Worm (Caenorhabditis elegans) whole organism, early embryonic: ENCODE results near the gene srxa-14.

Source experiments
- B0310.2 ChIP-seq: sonication (generic microtip); optimal IDR thresholded peaks from 2 replicates; lab custom pipeline; 2016; ENCODE audit warnings: mild to moderate bottlenecking, missing genetic modification characterization, missing compliant biosample characterization
- F13C5.2 ChIP-seq: sonication (generic microtip); optimal IDR thresholded peaks from 2 replicates; lab custom pipeline; 2017; ENCODE audit warnings: mild to moderate bottlenecking, missing genetic modification characterization, inconsistent platforms, missing compliant biosample characterization
- ama-1 ChIP-seq: fragments of 150-350 bp; optimal IDR thresholded peaks from 2 replicates; lab custom pipeline; 2014
- ceh-13 ChIP-seq: fragments of 200-800 bp; sonication (Bioruptor generic); optimal IDR thresholded peaks from 2 replicates; lab custom pipeline; 2018; ENCODE audit warnings: mild to moderate bottlenecking, missing genetic modification characterization, missing compliant biosample characterization
- ceh-36 ChIP-seq: sonication (generic microtip); optimal IDR thresholded peaks from 2 replicates; lab custom pipeline; 2016; ENCODE audit warnings: missing genetic modification characterization, inconsistent platforms, missing compliant biosample characterization
- flt-1 ChIP-seq: fragments of 200-800 bp; sonication (Bioruptor generic); IDR thresholded peaks from 2 replicates; pipeline ENCODE4 v1.3.6; 2022; ENCODE audit warnings: missing genetic modification characterization, missing compliant biosample characterization
- hmbx-1 ChIP-seq: sonication (generic microtip); optimal IDR thresholded peaks from 2 replicates; lab custom pipeline; 2016; ENCODE audit warnings: mild to moderate bottlenecking, missing genetic modification characterization, missing compliant biosample characterization
- hmg-4 ChIP-seq: fragments of 200-800 bp; sonication (Bioruptor generic); optimal IDR thresholded peaks from 2 replicates; lab custom pipeline; 2018; ENCODE audit warnings: mild to moderate bottlenecking, missing genetic modification characterization, missing compliant biosample characterization
- hnd-1 ChIP-seq: sonication (generic microtip); optimal IDR thresholded peaks from 2 replicates; lab custom pipeline; 2016; ENCODE audit warnings: missing genetic modification characterization, missing compliant biosample characterization
- scrt-1 ChIP-seq: fragments of 200-800 bp; sonication (Bioruptor generic); IDR thresholded peaks from 2 replicates; pipeline ENCODE4 v1.3.6; 2022; ENCODE audit warnings: missing genetic modification characterization, missing compliant biosample characterization
- sea-1 ChIP-seq: fragments of 200-800 bp; sonication (Bioruptor generic); conservative IDR thresholded peaks from 2 replicates; pipeline ENCODE4 v1.3.6; 2022; ENCODE audit warnings: missing genetic modification characterization, missing compliant biosample characterization
- tbx-11 ChIP-seq: fragments of 200-800 bp; sonication (Bioruptor generic); IDR thresholded peaks from 2 replicates; pipeline ENCODE4 v1.3.6; 2022; ENCODE audit warnings: missing genetic modification characterization, missing compliant biosample characterization
- tbx-37 ChIP-seq: fragments of 200-800 bp; sonication (Bioruptor generic); conservative IDR thresholded peaks from 2 replicates; pipeline ENCODE4 v1.3.6; 2022; ENCODE audit warnings: missing genetic modification reagents, missing genetic modification characterization, missing compliant biosample characterization
- tra-4 ChIP-seq: sonication (generic microtip); optimal IDR thresholded peaks from 2 replicates; lab custom pipeline; 2017; ENCODE audit warnings: missing genetic modification characterization, missing compliant biosample characterization

DNA sequence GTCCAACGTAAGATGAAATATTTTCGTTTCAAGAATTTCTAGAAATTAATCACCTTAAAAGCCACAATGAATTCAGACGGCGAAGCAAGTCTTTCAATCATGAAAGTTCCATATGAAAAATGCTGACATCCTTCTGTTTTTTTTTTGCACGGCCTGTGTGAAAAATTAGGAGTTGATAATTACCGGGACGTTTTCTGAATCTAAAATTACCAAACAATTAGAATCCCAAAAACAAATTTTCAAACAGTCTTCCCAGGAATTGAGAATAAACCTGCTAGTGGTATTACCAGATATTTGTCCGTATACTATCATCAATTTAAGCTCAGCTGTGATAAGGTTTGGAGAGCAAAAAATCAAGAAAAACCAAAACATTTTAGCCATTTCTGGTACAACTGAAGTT lies 1.1 kb upstream of the srxa-14 start, which contains the start of gene Y44A6B.3:
- TF ChIP-seq ama-1 (lab: Kevin White, UChicago) (no peak), B0310.2 (no peak), tbx-11 (GFP tag; lab: Robert Waterston, UW) (no peak), tra-4 (tag; lab: Kevin White, UChicago) (no peak), flt-1 (no peak), ceh-36 (tag; lab: Kevin White, UChicago) (no peak), sea-1 (GFP tag; lab: Robert Waterston, UW) (no peak), ceh-13 (GFP tag; lab: Kevin White, UChicago) (no peak), scrt-1 (no peak), tbx-37 (GFP tag; lab: Robert Waterston, UW) (no peak), hmbx-1 (tag; lab: Kevin White, UChicago) (no peak), F13C5.2 (tag; lab: Kevin White, UChicago) (no peak), hmg-4 (GFP tag; lab: Kevin White, UChicago) (no peak), hnd-1 (no peak)
